Worm (Caenorhabditis elegans) whole organism, L4 larva: ENCODE measurements around the gene tkr-2.

Experiments used
- F10B5.3 ChIP-seq: sonication (generic microtip); optimal IDR thresholded peaks from 2 replicates; lab custom pipeline; 2016; ENCODE audit warnings: mild to moderate bottlenecking, missing genetic modification characterization, missing compliant biosample characterization
- F49E8.2 ChIP-seq: sonication (generic microtip); optimal IDR thresholded peaks from 2 replicates; lab custom pipeline; 2016; ENCODE audit warnings: missing compliant biosample characterization, mild to moderate bottlenecking, missing genetic modification characterization, borderline replicate concordance
- R02D3.7 ChIP-seq: fragments of 150-350 bp; sonication (generic microtip); optimal IDR thresholded peaks from 3 replicates; lab custom pipeline; 2014; ENCODE audit warnings: missing biosample characterization, missing genetic modification characterization
- T26A8.4 ChIP-seq: fragments of 200-800 bp; sonication (Bioruptor generic); IDR thresholded peaks from 2 replicates; pipeline ENCODE4 v1.3.6; 2022; ENCODE audit warnings: missing genetic modification characterization, missing compliant biosample characterization
- ZK546.5 ChIP-seq, 2 experiments: sonication (generic microtip); optimal IDR thresholded peaks; 2 replicates each; lab custom pipeline; 2017; ENCODE audit warnings: missing biosample characterization in 2 of 2, missing genetic modification characterization in 2 of 2
- aha-1 ChIP-seq: fragments of 150-350 bp; peaks from one replicate; lab custom pipeline; 2014; ENCODE audit warnings: missing biosample characterization, missing genetic modification characterization
- aly-2 ChIP-seq: sonication (generic microtip); optimal IDR thresholded peaks from 2 replicates; lab custom pipeline; 2018; ENCODE audit warnings: missing biosample characterization, missing genetic modification characterization
- daf-16 ChIP-seq, 3 experiments: sonication (generic microtip); optimal IDR thresholded peaks; 2 replicates each; lab custom pipeline; 2016 to 2017; ENCODE audit warnings: missing genetic modification characterization in 3 of 3, missing genetic modification reagents in 3 of 3, mild to moderate bottlenecking in 2 of 3, missing compliant biosample characterization in 2 of 3, missing biosample characterization in 1 of 3, moderate library complexity in 1 of 3
- dmd-6 ChIP-seq: fragments of 200-800 bp; sonication (Bioruptor generic); IDR thresholded peaks from 2 replicates; pipeline ENCODE4 v1.3.6; 2022; ENCODE audit warnings: missing genetic modification reagents, missing genetic modification characterization, missing compliant biosample characterization
- dmd-9 ChIP-seq: fragments of 200-800 bp; sonication (Bioruptor generic); IDR thresholded peaks from 2 replicates; pipeline ENCODE4 v1.3.6; 2022; ENCODE audit warnings: missing genetic modification reagents, missing genetic modification characterization, missing compliant biosample characterization
- duxl-1 ChIP-seq: sonication (generic microtip); optimal IDR thresholded peaks from 2 replicates; lab custom pipeline; 2016; ENCODE audit warnings: mild to moderate bottlenecking, missing genetic modification characterization, moderate library complexity, missing compliant biosample characterization; ENCODE audit not compliant: poor library complexity
- dve-1 ChIP-seq: sonication (generic microtip); optimal IDR thresholded peaks from 2 replicates; lab custom pipeline; 2017; ENCODE audit warnings: antibody characterized with exemption, mild to moderate bottlenecking, missing genetic modification characterization, missing compliant biosample characterization; ENCODE audit not compliant: insufficient read depth
- egl-27 ChIP-seq: sonication (generic microtip); optimal IDR thresholded peaks from 3 replicates; lab custom pipeline; 2017; ENCODE audit warnings: missing biosample characterization, missing genetic modification reagents, missing genetic modification characterization
- fkh-10 ChIP-seq: fragments of 150-350 bp; optimal IDR thresholded peaks from 2 replicates; lab custom pipeline; 2014; ENCODE audit warnings: missing biosample characterization, missing genetic modification reagents, missing genetic modification characterization
- gei-8 ChIP-seq: fragments of 200-800 bp; sonication (Bioruptor generic); optimal IDR thresholded peaks from 2 replicates; lab custom pipeline; 2018; ENCODE audit warnings: mild to moderate bottlenecking, missing genetic modification characterization, missing compliant biosample characterization
- hmg-1.1 ChIP-seq: fragments of 200-800 bp; sonication (Bioruptor generic); IDR thresholded peaks from 2 replicates; pipeline ENCODE4 v1.3.6; 2022; ENCODE audit warnings: missing genetic modification reagents, missing genetic modification characterization, missing compliant biosample characterization
- jun-1 ChIP-seq: fragments of 150-350 bp; optimal IDR thresholded peaks from 2 replicates; lab custom pipeline; 2014; ENCODE audit warnings: missing biosample characterization, missing genetic modification reagents, missing genetic modification characterization
- lir-3 ChIP-seq: sonication (generic microtip); optimal IDR thresholded peaks from 2 replicates; lab custom pipeline; 2016; ENCODE audit warnings: mild to moderate bottlenecking, missing genetic modification characterization, missing compliant biosample characterization
- madf-5 ChIP-seq, 2 experiments: fragments of 200-800 bp; sonication (Bioruptor generic); IDR thresholded peaks; 2 replicates each; pipeline ENCODE4 v1.3.6; 2022; ENCODE audit warnings: missing compliant biosample characterization in 2 of 2, missing genetic modification characterization in 2 of 2
- mep-1 ChIP-seq: fragments of 150-350 bp; sonication (generic microtip); optimal IDR thresholded peaks from 3 replicates; lab custom pipeline; 2014; ENCODE audit warnings: missing biosample characterization, missing genetic modification characterization
- mxl-3 ChIP-seq: fragments of 200-800 bp; sonication (Bioruptor generic); optimal IDR thresholded peaks from 2 replicates; lab custom pipeline; 2018; ENCODE audit warnings: mild to moderate bottlenecking, missing genetic modification characterization, missing compliant biosample characterization
- nhr-25 ChIP-seq: sonication (generic microtip); optimal IDR thresholded peaks from 2 replicates; lab custom pipeline; 2017; ENCODE audit warnings: missing genetic modification characterization, mild to moderate bottlenecking, missing compliant biosample characterization, antibody characterized with exemption, moderate library complexity, borderline replicate concordance; ENCODE audit not compliant: insufficient read depth
- nhr-28 ChIP-seq: fragments of 150-350 bp; optimal IDR thresholded peaks from 2 replicates; lab custom pipeline; 2014; ENCODE audit warnings: missing biosample characterization, missing genetic modification characterization
- nhr-42 ChIP-seq: fragments of 200-800 bp; sonication (Bioruptor generic); IDR thresholded peaks from 2 replicates; pipeline ENCODE4 v1.3.6; 2022; ENCODE audit warnings: missing genetic modification characterization, missing compliant biosample characterization
- nhr-48 ChIP-seq: sonication (generic microtip); optimal IDR thresholded peaks from 2 replicates; lab custom pipeline; 2016; ENCODE audit warnings: mild to moderate bottlenecking, missing genetic modification characterization, missing compliant biosample characterization
- nhr-77 ChIP-seq: fragments of 150-350 bp; optimal IDR thresholded peaks from 2 replicates; lab custom pipeline; 2014; ENCODE audit warnings: missing biosample characterization, missing genetic modification characterization
- pqm-1 ChIP-seq: sonication (generic microtip); optimal IDR thresholded peaks from 2 replicates; lab custom pipeline; 2017; ENCODE audit warnings: missing biosample characterization, missing genetic modification characterization
- sdz-12 ChIP-seq: fragments of 200-800 bp; sonication (Bioruptor generic); optimal IDR thresholded peaks from 2 replicates; lab custom pipeline; 2018; ENCODE audit warnings: mild to moderate bottlenecking, missing genetic modification characterization, missing compliant biosample characterization
- tag-97 ChIP-seq: fragments of 200-800 bp; sonication (Bioruptor generic); IDR thresholded peaks from 2 replicates; pipeline ENCODE4 v1.3.6; 2022; ENCODE audit warnings: missing genetic modification characterization, missing compliant biosample characterization
- unc-39 ChIP-seq: sonication (generic microtip); optimal IDR thresholded peaks from 2 replicates; lab custom pipeline; 2017; ENCODE audit warnings: missing biosample characterization, missing genetic modification characterization
- unc-62 ChIP-seq, 3 experiments: fragments of 150-350 bp in 1 of 3; sonication (generic microtip); optimal IDR thresholded peaks in 2 of 3; peaks in 1 of 3; 1 replicate in 1 of 3; 2 replicates in 2 of 3; lab custom pipeline; 2014 to 2017; ENCODE audit warnings: missing biosample characterization in 3 of 3, missing genetic modification characterization in 3 of 3, missing genetic modification reagents in 3 of 3, missing genotype in 1 of 3
- ztf-11 ChIP-seq: fragments of 150-350 bp; optimal IDR thresholded peaks from 2 replicates; lab custom pipeline; 2014; ENCODE audit warnings: missing biosample characterization, missing genetic modification characterization

Gene tkr-2

DNA sequence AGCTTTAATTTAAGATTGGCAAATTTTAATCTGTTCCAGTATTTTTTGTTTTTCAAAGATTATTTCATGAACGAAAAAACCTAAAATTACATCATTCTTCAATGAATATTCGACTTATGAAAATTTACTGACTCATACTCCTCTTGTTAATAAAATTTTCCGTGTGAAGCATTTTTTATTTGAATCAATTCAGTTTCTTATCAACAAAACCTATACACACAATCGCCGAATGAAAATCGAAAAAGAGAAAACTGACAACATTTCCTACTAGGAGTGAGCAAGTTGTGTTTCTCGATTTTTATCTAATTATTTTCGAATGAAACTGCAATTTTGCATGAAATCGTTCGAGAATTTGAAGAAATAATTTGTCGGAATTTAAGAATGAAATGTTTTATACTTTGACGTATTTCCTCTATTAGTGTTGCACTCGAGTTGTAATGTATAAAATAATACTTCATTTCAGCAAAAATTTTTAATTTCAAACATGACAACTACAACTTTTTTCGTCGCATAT, 28.7 kb downstream of the tkr-2 start, which contains the start of gene F58F9.4:
Gene F58F9.4, plus strand, starts transcription at position 464 of the 514 bp plus-strand sequence.
- TF ChIP-seq T26A8.4 (GFP tag; lab: Robert Waterston, UW) (no peak), tag-97 (GFP tag; lab: Robert Waterston, UW) (no peak), nhr-28 (peak; percentile 28), pqm-1 (tag; lab: Kevin White, UChicago) (peak; percentile 41), dmd-6 (GFP tag; lab: Robert Waterston, UW) (peak; percentile 37; the same call in 1 of the 2 replicates), F49E8.2 (no peak), R02D3.7 (no peak), daf-16 (GFP tag; optimal IDR thresholded peaks at IDR 0.05; lab: Kevin White, UChicago) (no peak), daf-16 (tag; optimal IDR thresholded peaks at IDR 0.05; lab: Kevin White, UChicago) (peak; percentile 31), dmd-9 (GFP tag; lab: Robert Waterston, UW) (no peak)

DNA sequence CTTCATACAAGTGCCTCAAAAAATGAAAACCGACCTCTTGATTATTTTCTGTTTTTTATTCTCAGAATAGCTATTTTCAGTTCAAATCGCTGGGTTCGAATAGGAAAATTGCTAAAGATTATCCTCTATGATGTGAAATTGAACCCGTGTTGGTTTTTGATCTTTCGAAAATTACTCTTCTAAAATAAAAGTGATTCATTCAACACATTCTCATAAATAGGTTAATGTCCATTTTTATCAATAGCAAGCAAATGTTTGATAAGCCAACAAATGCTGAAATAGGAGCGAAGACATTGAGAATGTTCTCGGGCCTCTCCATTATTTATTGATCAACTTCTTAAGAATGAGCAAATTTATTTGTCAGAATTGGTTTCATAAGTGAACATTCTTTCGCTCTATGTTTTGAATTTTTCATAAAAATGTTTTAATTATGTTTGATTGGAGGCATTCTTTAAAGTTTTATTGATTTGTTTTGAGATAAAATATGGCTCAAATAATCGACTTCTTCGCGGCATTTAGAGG, 31.0 kb downstream of the tkr-2 start, which contains the start of gene F58F9.3:
Gene F58F9.3, plus strand, starts transcription at position 472 of the 522 bp plus-strand sequence.
- TF ChIP-seq pqm-1 (tag; lab: Kevin White, UChicago) (peak; percentile 52), hmg-1.1 (GFP tag; lab: Robert Waterston, UW) (no peak), dmd-6 (GFP tag; lab: Robert Waterston, UW) (peak; percentile 25; the same call in 1 of the 2 replicates), fkh-10 (GFP tag; lab: Kevin White, UChicago) (no peak), daf-16 (GFP tag; optimal IDR thresholded peaks at IDR 0.05; lab: Kevin White, UChicago) (no peak), daf-16 (tag; optimal IDR thresholded peaks at IDR 0.05; lab: Kevin White, UChicago) (peak; percentile 79), nhr-28 (peak; percentile 48), aha-1 (tag; lab: Kevin White, UChicago) (peak; percentile 73), unc-62 (GFP tag; optimal IDR thresholded peaks at IDR 0.05 in 1 of 2; lab: Kevin White, UChicago) (peak in 1 of 2 experiments; percentile 88), unc-62 (tag; optimal IDR thresholded peaks at IDR 0.05; lab: Kevin White, UChicago) (no peak), dve-1 (tag; lab: Kevin White, UChicago) (peak; percentile 30), madf-5 (GFP tag; IDR thresholded peaks at IDR 0.05; lab: Robert Waterston, UW) (no peak)

ce11 chrIV:6237508-6238227, 35.8 kb downstream of the tkr-2 start, which contains the start of the genes F58F9.6 and F58F9.8:
F58F9.6 (minus strand) TSS chrIV:6237608.
F58F9.8 (plus strand) TSS chrIV:6238177.
- TF ChIP-seq aly-2 (tag; lab: Kevin White, UChicago) (no peak), gei-8 (GFP tag; lab: Kevin White, UChicago) (no peak), pqm-1 (tag; lab: Kevin White, UChicago) (no peak), egl-27 (no peak), ztf-11 (tag; lab: Kevin White, UChicago) (no peak), sdz-12 (GFP tag; lab: Kevin White, UChicago) (no peak), nhr-42 (GFP tag; lab: Robert Waterston, UW) (no peak), nhr-48 (tag; lab: Kevin White, UChicago) (no peak), F10B5.3 (tag; lab: Kevin White, UChicago) (no peak), jun-1 (tag; lab: Kevin White, UChicago) (no peak), duxl-1 (tag; lab: Kevin White, UChicago) (no peak), nhr-77 (tag; lab: Kevin White, UChicago) (no peak), lir-3 (tag; lab: Kevin White, UChicago) (no peak)

ce11 chrIV:6239993-6240392, 38.1 kb downstream of the tkr-2 start, which contains the start of gene F58F9.9:
F58F9.9 (plus strand) TSS chrIV:6240293.
- no peak for TF ChIP-seq ZK546.5 (tag; optimal IDR thresholded peaks at IDR 0.05; lab: Kevin White, UChicago)
- TF ChIP-seq mep-1 (tag; lab: Kevin White, UChicago) = no peak
- TF ChIP-seq unc-39 (tag; lab: Kevin White, UChicago) = no peak
- no peak for TF ChIP-seq nhr-25 (tag; lab: Kevin White, UChicago)
- TF ChIP-seq mxl-3 (GFP tag; lab: Kevin White, UChicago) = no peak
- no peak for TF ChIP-seq tag-97 (GFP tag; lab: Robert Waterston, UW)
